Fruit fly (Drosophila melanogaster) whole organism, embryonic: ENCODE results near the gene Xe7.

Experiments
- CG10267 ChIP-seq: fragments of 200-800 bp; sonication (Bioruptor generic); optimal IDR thresholded peaks from 2 replicates; lab custom pipeline; 2018; ENCODE audit warnings: missing biosample characterization, mild to moderate bottlenecking, missing genetic modification characterization, moderate library complexity
- CG12769 ChIP-seq: fragments of 200-800 bp; sonication (Bioruptor generic); optimal IDR thresholded peaks from 2 replicates; lab custom pipeline; 2019; ENCODE audit warnings: missing biosample characterization, mild to moderate bottlenecking, missing genetic modification characterization, moderate library complexity
- CG15011 ChIP-seq: fragments of 200-800 bp; sonication (Bioruptor generic); optimal IDR thresholded peaks from 3 replicates; lab custom pipeline; 2018; ENCODE audit warnings: missing biosample characterization, mild to moderate bottlenecking, missing genetic modification characterization
- CG15479 ChIP-seq: fragments of 200-800 bp; sonication (Bioruptor generic); optimal IDR thresholded peaks from 3 replicates; lab custom pipeline; 2019; ENCODE audit warnings: missing biosample characterization, mild to moderate bottlenecking, missing genetic modification characterization, moderate library complexity
- CG1647 ChIP-seq: fragments of 200-800 bp; sonication (Bioruptor generic); optimal IDR thresholded peaks from 3 replicates; lab custom pipeline; 2016; ENCODE audit warnings: missing biosample characterization, missing genetic modification characterization
- CG18476 ChIP-seq: fragments of 200-800 bp; sonication (Bioruptor generic); optimal IDR thresholded peaks from 2 replicates; lab custom pipeline; 2016; ENCODE audit warnings: missing biosample characterization, mild to moderate bottlenecking, missing genetic modification characterization
- CG2120 ChIP-seq: fragments of 200-800 bp; sonication (Bioruptor generic); optimal IDR thresholded peaks from 3 replicates; lab custom pipeline; 2016; ENCODE audit warnings: missing biosample characterization, missing genetic modification characterization
- CG2129 ChIP-seq: fragments of 200-800 bp; sonication (Bioruptor generic); IDR thresholded peaks from 2 replicates; pipeline ENCODE4 v1.3.6; 2022; ENCODE audit warnings: missing biosample characterization, missing genetic modification characterization; ENCODE audit not compliant: partially characterized antibody
- CG31441 ChIP-seq: fragments of 200-800 bp; sonication (Bioruptor generic); IDR thresholded peaks from 2 replicates; pipeline ENCODE4 v1.3.6; 2022; ENCODE audit warnings: missing biosample characterization, missing genetic modification characterization
- CG3407 ChIP-seq: fragments of 200-800 bp; sonication (Bioruptor generic); optimal IDR thresholded peaks from 2 replicates; lab custom pipeline; 2018; ENCODE audit warnings: missing biosample characterization, mild to moderate bottlenecking, missing genetic modification characterization
- CG34224 ChIP-seq: fragments of 200-800 bp; sonication (Bioruptor generic); IDR thresholded peaks from 3 replicates; pipeline ENCODE4 v1.3.6; 2022; ENCODE audit warnings: missing biosample characterization, missing genetic modification characterization; ENCODE audit not compliant: partially characterized antibody
- CG34376 ChIP-seq: fragments of 200-800 bp; sonication (Bioruptor generic); optimal IDR thresholded peaks from 2 replicates; lab custom pipeline; 2018; ENCODE audit warnings: missing biosample characterization, mild to moderate bottlenecking, missing genetic modification characterization
- CG42726 ChIP-seq: fragments of 200-800 bp; sonication (Bioruptor generic); IDR thresholded peaks from 2 replicates; pipeline ENCODE4 v1.3.6; 2022; ENCODE audit warnings: missing biosample characterization, missing genetic modification characterization; ENCODE audit not compliant: partially characterized antibody
- CG4282 ChIP-seq: fragments of 200-800 bp; sonication (Bioruptor generic); optimal IDR thresholded peaks from 2 replicates; lab custom pipeline; 2016; ENCODE audit warnings: missing biosample characterization, missing genetic modification characterization
- CG5180 ChIP-seq: fragments of 200-800 bp; sonication (Bioruptor generic); optimal IDR thresholded peaks from 3 replicates; lab custom pipeline; 2017; ENCODE audit warnings: missing biosample characterization, missing genetic modification characterization, mild to moderate bottlenecking, moderate library complexity, missing genetic modification reagents
- CG6254 ChIP-seq: fragments of 200-800 bp; sonication (Bioruptor generic); optimal IDR thresholded peaks from 3 replicates; lab custom pipeline; 2017; ENCODE audit warnings: mild to moderate bottlenecking, missing biosample characterization, missing genetic modification reagents, missing genetic modification characterization
- CG6791 ChIP-seq: fragments of 200-800 bp; sonication (Bioruptor generic); IDR thresholded peaks from 3 replicates; pipeline ENCODE4 v1.3.6; 2022; ENCODE audit warnings: missing biosample characterization, missing genetic modification characterization; ENCODE audit not compliant: partially characterized antibody
- CG8478 ChIP-seq: fragments of >200 bp; optimal IDR thresholded peaks from 2 replicates; lab custom pipeline; 2018
- CG9215 ChIP-seq: fragments of 200-800 bp; sonication (Bioruptor generic); IDR thresholded peaks from 2 replicates; pipeline ENCODE4 v1.3.6; 2022; ENCODE audit warnings: missing biosample characterization, missing genetic modification characterization
- D ChIP-seq, 2 experiments: fragments of 200-800 bp in 1 of 2; fragments of >200 bp in 1 of 2; sonication (Bioruptor generic) in 1 of 2; optimal IDR thresholded peaks; 2 replicates in 1 of 2; 3 replicates in 1 of 2; lab custom pipeline; 2017; ENCODE audit warnings: mild to moderate bottlenecking in 1 of 2, missing biosample characterization in 1 of 2, missing genetic modification characterization in 1 of 2, missing genetic modification reagents in 1 of 2
- Dad ChIP-seq: fragments of 200-800 bp; sonication (Bioruptor generic); optimal IDR thresholded peaks from 3 replicates; lab custom pipeline; 2016; ENCODE audit warnings: missing biosample characterization, missing genetic modification characterization
- Dek ChIP-seq: fragments of 200-800 bp; sonication (Bioruptor generic); optimal IDR thresholded peaks from 3 replicates; lab custom pipeline; 2019; ENCODE audit warnings: missing biosample characterization, mild to moderate bottlenecking, missing genetic modification characterization, moderate library complexity
- Dll ChIP-seq: fragments of 200-800 bp; sonication (Bioruptor generic); IDR thresholded peaks from 4 replicates; pipeline ENCODE4 v1.3.6; 2022; ENCODE audit warnings: missing biosample characterization, missing genetic modification characterization; ENCODE audit not compliant: partially characterized antibody
- Doc3 ChIP-seq: fragments of 200-800 bp; sonication (Bioruptor generic); IDR thresholded peaks from 3 replicates; pipeline ENCODE4 v1.3.6; 2022; ENCODE audit warnings: missing biosample characterization, missing genetic modification characterization; ENCODE audit not compliant: partially characterized antibody
- H15 ChIP-seq: fragments of 200-800 bp; sonication (Bioruptor generic); IDR thresholded peaks from 3 replicates; pipeline ENCODE4 v1.3.6; 2022; ENCODE audit warnings: missing biosample characterization, missing genetic modification characterization
- Lhr ChIP-seq: fragments of 200-800 bp; sonication (Bioruptor generic); optimal IDR thresholded peaks from 3 replicates; lab custom pipeline; 2017; ENCODE audit warnings: mild to moderate bottlenecking, missing biosample characterization, missing genetic modification reagents, missing genetic modification characterization
- Max ChIP-seq: fragments of 200-800 bp; sonication (Bioruptor generic); optimal IDR thresholded peaks from 2 replicates; lab custom pipeline; 2016; ENCODE audit warnings: missing biosample characterization, mild to moderate bottlenecking, missing genetic modification characterization
- Med ChIP-seq: fragments of 200-800 bp; sonication (Bioruptor generic); peaks from one replicate; lab custom pipeline; 2016; ENCODE audit warnings: missing biosample characterization, missing genetic modification characterization, mild to moderate bottlenecking, inconsistent platforms, moderate library complexity
- NC2α ChIP-seq: fragments of 200-800 bp; sonication (Bioruptor generic); optimal IDR thresholded peaks from 2 replicates; lab custom pipeline; 2016; ENCODE audit warnings: missing biosample characterization, missing genetic modification characterization
- Opbp ChIP-seq: fragments of 200-800 bp; sonication (Bioruptor generic); IDR thresholded peaks from 3 replicates; pipeline ENCODE4 v1.3.6; 2022; ENCODE audit warnings: missing biosample characterization, missing genetic modification characterization; ENCODE audit not compliant: partially characterized antibody
- Pdp1 ChIP-seq, 2 experiments: fragments of 200-800 bp; sonication (Bioruptor generic); optimal IDR thresholded peaks; 3 replicates each; lab custom pipeline; 2016; ENCODE audit warnings: missing biosample characterization in 2 of 2, missing genetic modification characterization in 2 of 2, mild to moderate bottlenecking in 1 of 2, moderate library complexity in 1 of 2
- bbx ChIP-seq: fragments of 200-800 bp; sonication (Bioruptor generic); IDR thresholded peaks from 2 replicates; pipeline ENCODE4 v1.3.6; 2022; ENCODE audit warnings: missing biosample characterization, missing genetic modification characterization; ENCODE audit not compliant: partially characterized antibody
- caup ChIP-seq: fragments of 200-800 bp; sonication (Bioruptor generic); optimal IDR thresholded peaks from 3 replicates; lab custom pipeline; 2017; ENCODE audit warnings: missing biosample characterization, mild to moderate bottlenecking, missing genetic modification characterization, moderate library complexity; ENCODE audit not compliant: severe bottlenecking
- chm ChIP-seq: fragments of 200-800 bp; sonication (Bioruptor generic); IDR thresholded peaks from 2 replicates; pipeline ENCODE4 v1.3.6; 2022; ENCODE audit warnings: missing biosample characterization, missing genetic modification characterization
- crc ChIP-seq: fragments of 200-800 bp; sonication (Bioruptor generic); optimal IDR thresholded peaks from 2 replicates; lab custom pipeline; 2016; ENCODE audit warnings: missing biosample characterization, missing genetic modification characterization
- dmrt11E ChIP-seq: fragments of 200-800 bp; sonication (Bioruptor generic); optimal IDR thresholded peaks from 3 replicates; lab custom pipeline; 2018; ENCODE audit warnings: missing biosample characterization, mild to moderate bottlenecking, missing genetic modification characterization, moderate library complexity
- fd64A ChIP-seq: fragments of 200-800 bp; sonication (Bioruptor generic); optimal IDR thresholded peaks from 3 replicates; lab custom pipeline; 2018; ENCODE audit warnings: missing biosample characterization, mild to moderate bottlenecking, missing genetic modification characterization
- lab ChIP-seq: fragments of 200-800 bp; sonication (Bioruptor generic); optimal IDR thresholded peaks from 3 replicates; lab custom pipeline; 2017; ENCODE audit warnings: missing biosample characterization, missing genetic modification characterization, mild to moderate bottlenecking, moderate library complexity, missing genetic modification reagents
- mirr ChIP-seq: fragments of 200-800 bp; sonication (Bioruptor generic); optimal IDR thresholded peaks from 3 replicates; lab custom pipeline; 2018; ENCODE audit warnings: missing biosample characterization, mild to moderate bottlenecking, missing genetic modification characterization
- nau ChIP-seq: fragments of 200-800 bp; sonication (Bioruptor generic); optimal IDR thresholded peaks from 3 replicates; lab custom pipeline; 2017; ENCODE audit warnings: missing biosample characterization, mild to moderate bottlenecking, missing genetic modification characterization, missing genetic modification reagents
- phol ChIP-seq: fragments of 200-800 bp; sonication (Bioruptor generic); optimal IDR thresholded peaks from 3 replicates; lab custom pipeline; 2018; ENCODE audit warnings: missing biosample characterization, mild to moderate bottlenecking, missing genetic modification characterization, moderate library complexity
- rib ChIP-seq: fragments of 200-800 bp; sonication (Bioruptor generic); IDR thresholded peaks from 2 replicates; pipeline ENCODE4 v1.3.6; 2022; ENCODE audit warnings: missing biosample characterization, missing genetic modification characterization
- sd ChIP-seq: fragments of 200-800 bp; sonication (Bioruptor generic); optimal IDR thresholded peaks from 3 replicates; lab custom pipeline; 2018; ENCODE audit warnings: missing biosample characterization, mild to moderate bottlenecking, missing genetic modification characterization, moderate library complexity
- sima ChIP-seq: fragments of 200-800 bp; sonication (Bioruptor generic); optimal IDR thresholded peaks from 2 replicates; lab custom pipeline; 2016; ENCODE audit warnings: missing biosample characterization, missing genetic modification characterization
- sisA ChIP-seq: fragments of 200-800 bp; sonication (Bioruptor generic); IDR thresholded peaks from 2 replicates; pipeline ENCODE4 v1.3.6; 2022; ENCODE audit warnings: missing biosample characterization, missing genetic modification characterization
- trem ChIP-seq: fragments of 200-800 bp; optimal IDR thresholded peaks from 3 replicates; lab custom pipeline; 2019; ENCODE audit warnings: missing biosample characterization, mild to moderate bottlenecking, missing genetic modification characterization, moderate library complexity
- vvl ChIP-seq: fragments of 200-800 bp; sonication (Bioruptor generic); IDR thresholded peaks from 2 replicates; pipeline ENCODE4 v1.3.6; 2022; ENCODE audit warnings: missing biosample characterization, missing genetic modification characterization

Gene Xe7

dm6 chr3R:5647705-5648568, 21.2 kb downstream of the Xe7 start (continued):
- TF ChIP-seq D (optimal IDR thresholded peaks at IDR 0.05; lab: Kevin White, UChicago) (peak; percentile 46), D (GFP tag; optimal IDR thresholded peaks at IDR 0.05; lab: Kevin White, UChicago) (no peak), Max (GFP tag; lab: Kevin White, UChicago) (no peak), CG12769 (tag; lab: Kevin White, UChicago) (peak; percentile 53), CG34376 (no peak), mirr (GFP tag; lab: Kevin White, UChicago) (no peak), CG2120 (GFP tag; lab: Kevin White, UChicago) (no peak), trem (tag; lab: Kevin White, UChicago) (no peak), Lhr (GFP tag; lab: Kevin White, UChicago) (no peak), dmrt11E (no peak), CG42726 (GFP tag; lab: Robert Waterston, UW) (no peak), lab (GFP tag; lab: Kevin White, UChicago) (no peak), CG6254 (GFP tag; lab: Kevin White, UChicago) (no peak), Opbp (GFP tag; lab: Robert Waterston, UW) (no peak), CG31441 (GFP tag; lab: Robert Waterston, UW) (no peak), CG9215 (GFP tag; lab: Robert Waterston, UW) (no peak), CG1647 (GFP tag; lab: Kevin White, UChicago) (no peak), CG18476 (no peak), CG15479 (peak; percentile 71), Dll (GFP tag; lab: Robert Waterston, UW) (no peak; the same call in 3 of the 4 replicates), CG2129 (no peak), CG8478 (lab: Kevin White, UChicago) (peak; percentile 67), vvl (GFP tag; lab: Robert Waterston, UW) (peak; percentile 52; the same call in 1 of the 2 replicates), crc (GFP tag; lab: Kevin White, UChicago) (no peak), sisA (GFP tag; lab: Robert Waterston, UW) (no peak), CG34224 (GFP tag; lab: Robert Waterston, UW) (no peak), CG10267 (tag; lab: Kevin White, UChicago) (no peak), Dad (GFP tag; lab: Kevin White, UChicago) (no peak), Pdp1 (GFP tag; optimal IDR thresholded peaks at IDR 0.05; lab: Kevin White, UChicago) (peak in 1 of 2 experiments; percentile 45), CG3407 (GFP tag; lab: Kevin White, UChicago) (no peak), nau (no peak), NC2α (GFP tag; lab: Kevin White, UChicago) (no peak), Med (GFP tag; lab: Kevin White, UChicago) (peak; percentile 79), H15 (GFP tag; lab: Robert Waterston, UW) (no peak), CG6791 (GFP tag; lab: Robert Waterston, UW) (no peak), phol (tag; lab: Kevin White, UChicago) (no peak), fd64A (GFP tag; lab: Kevin White, UChicago) (no peak), bbx (GFP tag; lab: Robert Waterston, UW) (no peak), CG5180 (GFP tag; lab: Kevin White, UChicago) (peak; percentile 82), rib (GFP tag; lab: Robert Waterston, UW) (peak; percentile 8), caup (GFP tag; lab: Kevin White, UChicago) (no peak), sima (GFP tag; lab: Kevin White, UChicago) (no peak), CG4282 (GFP tag; lab: Kevin White, UChicago) (no peak), CG15011 (GFP tag; lab: Kevin White, UChicago) (no peak), chm (GFP tag; lab: Robert Waterston, UW) (no peak), Doc3 (GFP tag; lab: Robert Waterston, UW) (no peak), sd (tag; lab: Kevin White, UChicago) (no peak), Dek (no peak)
